Worm (Caenorhabditis elegans): ENCODE results near the gene H03G16.1.

ce11 chrX:15036287-15036686, 17.4 kb upstream of the H03G16.1 start:
- TF ChIP-seq lir-3 (tag; optimal IDR thresholded peaks at IDR 0.05) (no peak), nhr-77 (tag; optimal IDR thresholded peaks at IDR 0.05) (no peak)

Measured in whole organism, L4 larva.